Fruit fly (Drosophila melanogaster): Measurements from ENCODE around the gene CG7044.

The CG7044 gene

DNA sequence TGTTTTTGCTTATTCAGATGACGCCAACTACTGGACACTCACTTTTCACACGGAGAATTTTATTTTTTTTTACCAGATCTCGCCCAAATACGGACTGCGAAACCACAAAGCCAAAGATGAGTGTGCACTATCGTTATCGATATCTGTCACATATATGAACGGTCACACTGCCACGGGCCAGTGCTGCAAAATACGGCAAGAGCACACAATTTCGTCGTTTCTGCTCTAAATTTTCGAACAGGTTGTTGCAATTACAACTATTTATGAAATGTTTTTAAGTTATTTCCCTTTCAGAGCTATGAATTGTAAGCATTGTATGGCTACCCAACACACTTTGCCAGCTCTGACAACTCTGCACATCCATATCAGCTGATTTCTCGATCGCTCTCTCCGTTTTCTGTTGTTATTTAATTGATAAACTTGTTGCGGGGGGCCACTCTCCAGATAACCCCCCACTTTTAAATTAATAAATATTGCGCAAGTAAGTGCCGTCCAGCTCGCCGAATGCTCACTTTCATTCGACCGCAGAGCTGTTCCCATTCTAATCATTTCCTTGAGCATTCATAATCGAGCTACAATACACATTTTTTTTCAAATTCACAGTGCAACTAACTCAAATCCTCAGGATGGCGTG, 26.0 kb upstream of the CG7044 start, which contains the start of the genes slmb and CG5793:
slmb (minus strand) TSS at position 134 of the 634 bp plus-strand sequence.
CG5793 (plus strand) TSS at position 222 of the 634 bp plus-strand sequence.
- TF ChIP-seq CG33213 (GFP tag; optimal IDR thresholded peaks at IDR 0.05): peak; percentile 48
- 0 out of 2 replicates have a peak, but pooled peaks have one; percentile 8 for TF ChIP-seq Rx (GFP tag; IDR thresholded peaks at IDR 0.05)
- TF ChIP-seq sna (GFP tag; IDR thresholded peaks at IDR 0.05; ENCODE audit: partially characterized antibody): 0 out of 2 replicates have a peak, but pooled peaks have one; percentile 45
- peak; percentile 18 for TF ChIP-seq CG13775 (GFP tag; optimal IDR thresholded peaks at IDR 0.05)
- peak; percentile 35 for TF ChIP-seq lilli (GFP tag; optimal IDR thresholded peaks at IDR 0.05)
- TF ChIP-seq Gsc (GFP tag; IDR thresholded peaks at IDR 0.05): no peak
- TF ChIP-seq Med (GFP tag): peak; percentile 94
- TF ChIP-seq gcm2 (GFP tag; optimal IDR thresholded peaks at IDR 0.05): no peak
- TF ChIP-seq CG9609 (GFP tag; optimal IDR thresholded peaks at IDR 0.05): peak; percentile 43
- TF ChIP-seq CG4282 (GFP tag; optimal IDR thresholded peaks at IDR 0.05): peak; percentile 31
- TF ChIP-seq gfzf (GFP tag; optimal IDR thresholded peaks at IDR 0.05): peak; percentile 85
- TF ChIP-seq unc-4 (GFP tag; IDR thresholded peaks at IDR 0.05; ENCODE audit: partially characterized antibody): peak; percentile 72
- TF ChIP-seq CG16863 (GFP tag; optimal IDR thresholded peaks at IDR 0.05): peak; percentile 60
- TF ChIP-seq CG13296 (GFP tag; optimal IDR thresholded peaks at IDR 0.05): no peak
- peak; percentile 0 for TF ChIP-seq CG15479 (GFP tag; optimal IDR thresholded peaks at IDR 0.05)
- no peak for TF ChIP-seq CG10959 (GFP tag; IDR thresholded peaks at IDR 0.05)
- no peak for TF ChIP-seq cwo (GFP tag; optimal IDR thresholded peaks at IDR 0.05)
- TF ChIP-seq kah (GFP tag; optimal IDR thresholded peaks at IDR 0.05): peak; percentile 91
- no peak for TF ChIP-seq pb (GFP tag; optimal IDR thresholded peaks at IDR 0.05)
- TF ChIP-seq CG17328 (GFP tag; IDR thresholded peaks at IDR 0.05): 0 out of 2 replicates have a peak, but pooled peaks have one; percentile 37
- TF ChIP-seq CG4820 (GFP tag; optimal IDR thresholded peaks at IDR 0.05): peak; percentile 32
- peak; percentile 29 for TF ChIP-seq NC2β (GFP tag; optimal IDR thresholded peaks at IDR 0.05)
- TF ChIP-seq CG9797 (GFP tag; optimal IDR thresholded peaks at IDR 0.05): peak; percentile 92
- peak; percentile 73 for TF ChIP-seq CG10431 (GFP tag; optimal IDR thresholded peaks at IDR 0.05)
- no peak for TF ChIP-seq CG15073 (GFP tag; optimal IDR thresholded peaks at IDR 0.05)
- peak; percentile 23 for TF ChIP-seq crc (GFP tag; optimal IDR thresholded peaks at IDR 0.05)
- peak; percentile 65 for TF ChIP-seq Xbp1 (GFP tag; optimal IDR thresholded peaks at IDR 0.05)
- peak; percentile 36 for TF ChIP-seq CG1233 (GFP tag; optimal IDR thresholded peaks at IDR 0.05)
- TF ChIP-seq abd-A (tag; optimal IDR thresholded peaks at IDR 0.05): no peak
- no peak for TF ChIP-seq Bdp1 (GFP tag; optimal IDR thresholded peaks at IDR 0.05)
- TF ChIP-seq Antp (GFP tag; optimal IDR thresholded peaks at IDR 0.05): peak; percentile 60
- peak; percentile 32; the same call in 1 of the 3 replicates for TF ChIP-seq dysf (GFP tag; IDR thresholded peaks at IDR 0.05)
- TF ChIP-seq nmo (GFP tag; optimal IDR thresholded peaks at IDR 0.05): peak; percentile 61
- no peak for TF ChIP-seq Awh (GFP tag; IDR thresholded peaks at IDR 0.05)
- peak; percentile 14 for TF ChIP-seq pum (GFP tag; optimal IDR thresholded peaks at IDR 0.05)
- TF ChIP-seq E2f2 (GFP tag; IDR thresholded peaks at IDR 0.05): peak; percentile 63
- TF ChIP-seq CG4617 (GFP tag; optimal IDR thresholded peaks at IDR 0.05; ENCODE audit: borderline replicate concordance): peak; percentile 85
- peak; percentile 34 for TF ChIP-seq CG12391 (tag; optimal IDR thresholded peaks at IDR 0.05)
- no peak for TF ChIP-seq corto (GFP tag; optimal IDR thresholded peaks at IDR 0.05)
- TF ChIP-seq p53 (GFP tag; optimal IDR thresholded peaks at IDR 0.05): peak; percentile 24
- TF ChIP-seq CG32767 (GFP tag; IDR thresholded peaks at IDR 0.05): no peak
- TF ChIP-seq Atf-2 (GFP tag; optimal IDR thresholded peaks at IDR 0.05): peak; percentile 43
- TF ChIP-seq CG4424 (GFP tag; optimal IDR thresholded peaks at IDR 0.05): peak; percentile 56
- peak; percentile 67; the same call in 1 of the 2 replicates for TF ChIP-seq amos (GFP tag; IDR thresholded peaks at IDR 0.05; ENCODE audit: partially characterized antibody)
- no peak for TF ChIP-seq Drgx (GFP tag; IDR thresholded peaks at IDR 0.05)
- TF ChIP-seq chn (GFP tag; optimal IDR thresholded peaks at IDR 0.05): peak; percentile 44
- peak; percentile 74 for TF ChIP-seq CHES-1-like (GFP tag; optimal IDR thresholded peaks at IDR 0.05)
- TF ChIP-seq Xrp1 (GFP tag; IDR thresholded peaks at IDR 0.05): peak; percentile 46; the same call in 1 of the 2 replicates
- TF ChIP-seq ab (GFP tag; optimal IDR thresholded peaks at IDR 0.05): peak; percentile 1
- TF ChIP-seq CG14441 (GFP tag; IDR thresholded peaks at IDR 0.05): peak; percentile 46; the same call in 1 of the 2 replicates
